Worm (Caenorhabditis elegans): Measurements from ENCODE around the gene slc-17.7.

slc-17.7 gene

ce11 chrV:9232296-9232695 is 34.0 kb downstream of the slc-17.7 start, which contains the start of gene F07C3.3:
Gene F07C3.3, minus strand, starts transcription at chrV:9232396.
- TF ChIP-seq nhr-25 (tag; optimal IDR thresholded peaks at IDR 0.05) (no peak), ztf-4 (tag; optimal IDR thresholded peaks at IDR 0.05) (no peak), ztf-11 (tag; optimal IDR thresholded peaks at IDR 0.05) (no peak), nhr-11 (tag; optimal IDR thresholded peaks at IDR 0.05) (no peak), ceh-82 (tag; optimal IDR thresholded peaks at IDR 0.05) (no peak), lin-13 (GFP tag; optimal IDR thresholded peaks at IDR 0.05) (no peak), dmd-4 (tag; optimal IDR thresholded peaks at IDR 0.05) (no peak), sem-4 (tag; optimal IDR thresholded peaks at IDR 0.05) (no peak), nhr-12 (tag; optimal IDR thresholded peaks at IDR 0.05) (no peak)

- peak; percentile 8 for TF ChIP-seq nhr-129 (tag; optimal IDR thresholded peaks at IDR 0.05)
- peak; percentile 54 for TF ChIP-seq C34F6.9 (tag; optimal IDR thresholded peaks at IDR 0.05)
- no peak for TF ChIP-seq nhr-12 (tag; optimal IDR thresholded peaks at IDR 0.05)
- TF ChIP-seq unc-55 (GFP tag; optimal IDR thresholded peaks at IDR 0.05) = peak; percentile 49
- TF ChIP-seq lsy-2 (tag; optimal IDR thresholded peaks at IDR 0.05) = peak in 1 of 2 experiments; percentile 36
- TF ChIP-seq fos-1 (tag; optimal IDR thresholded peaks at IDR 0.05) = no peak
- TF ChIP-seq crh-2 (tag; optimal IDR thresholded peaks at IDR 0.05) = peak; percentile 16
- no peak for TF ChIP-seq F13H6.1 (tag; optimal IDR thresholded peaks at IDR 0.05)
- no peak for TF ChIP-seq unc-39 (tag; optimal IDR thresholded peaks at IDR 0.05)
- no peak for TF ChIP-seq zag-1 (tag; optimal IDR thresholded peaks at IDR 0.05)
- no peak for TF ChIP-seq ceh-82 (tag; optimal IDR thresholded peaks at IDR 0.05)
- TF ChIP-seq nhr-77 (tag; optimal IDR thresholded peaks at IDR 0.05) = no peak
- TF ChIP-seq ztf-1 (GFP tag; conservative IDR thresholded peaks at IDR 0.05) = no peak
- TF ChIP-seq snpc-4 (tag; optimal IDR thresholded peaks at IDR 0.05) = no peak
- TF ChIP-seq gmeb-1 (tag; optimal IDR thresholded peaks at IDR 0.05) = no peak
Measured at ce11 chrV:9225675-9226144, 40.6 kb downstream of the slc-17.7 start, which contains the start of gene F07C3.2. Gene F07C3.2, plus strand, starts transcription at chrV:9226094.

- TF ChIP-seq snpc-4 (tag; optimal IDR thresholded peaks at IDR 0.05) (no peak), lsy-2 (tag; optimal IDR thresholded peaks at IDR 0.05) (no peak), egl-27 (tag; optimal IDR thresholded peaks at IDR 0.05) (no peak), ztf-11 (tag; optimal IDR thresholded peaks at IDR 0.05) (no peak), blmp-1 (tag; optimal IDR thresholded peaks at IDR 0.05; ENCODE audit: insufficient read depth) (peak; percentile 74), dmd-4 (tag; optimal IDR thresholded peaks at IDR 0.05) (no peak), crh-2 (tag; optimal IDR thresholded peaks at IDR 0.05) (no peak), sem-4 (tag; optimal IDR thresholded peaks at IDR 0.05) (no peak), zag-1 (tag; optimal IDR thresholded peaks at IDR 0.05) (no peak), ztf-1 (GFP tag; conservative IDR thresholded peaks at IDR 0.05) (no peak), sma-9 (GFP tag; optimal IDR thresholded peaks at IDR 0.05) (no peak), sma-9 (tag; optimal IDR thresholded peaks at IDR 0.05) (no peak), nhr-77 (tag; optimal IDR thresholded peaks at IDR 0.05) (no peak), unc-55 (GFP tag; optimal IDR thresholded peaks at IDR 0.05) (peak; percentile 26), nhr-11 (tag; optimal IDR thresholded peaks at IDR 0.05) (no peak), nhr-23 (tag; optimal IDR thresholded peaks at IDR 0.05) (no peak)
Measured at ce11 chrV:9224981-9225380, 41.3 kb downstream of the slc-17.7 start.

- TF ChIP-seq ztf-11 (tag; optimal IDR thresholded peaks at IDR 0.05) = no peak
- no peak for TF ChIP-seq C34F6.9 (tag; optimal IDR thresholded peaks at IDR 0.05)
- no peak for TF ChIP-seq nhr-10 (tag; optimal IDR thresholded peaks at IDR 0.05)
- TF ChIP-seq nhr-77 (tag; optimal IDR thresholded peaks at IDR 0.05) = no peak
- TF ChIP-seq nhr-237 (tag; optimal IDR thresholded peaks at IDR 0.05) = no peak
- TF ChIP-seq nhr-21 (tag; optimal IDR thresholded peaks at IDR 0.05) = no peak
- TF ChIP-seq nhr-11 (tag; optimal IDR thresholded peaks at IDR 0.05) = no peak
- TF ChIP-seq lin-11 (tag; optimal IDR thresholded peaks at IDR 0.05) = no peak
- no peak for TF ChIP-seq ztf-1 (GFP tag; conservative IDR thresholded peaks at IDR 0.05)
- no peak for TF ChIP-seq R02D3.7 (tag; optimal IDR thresholded peaks at IDR 0.05)
- no peak for TF ChIP-seq zag-1 (tag; optimal IDR thresholded peaks at IDR 0.05)
- no peak for TF ChIP-seq Y55F3AM.14 (GFP tag; optimal IDR thresholded peaks at IDR 0.05)
Measured at ce11 chrV:9224377-9224776, 41.9 kb downstream of the slc-17.7 start.

ce11 chrV:9222819-9223218 is 43.5 kb downstream of the slc-17.7 start:
- TF ChIP-seq sem-4 (tag; optimal IDR thresholded peaks at IDR 0.05) (no peak), mab-5 (tag; optimal IDR thresholded peaks at IDR 0.05) (no peak), snpc-4 (tag; optimal IDR thresholded peaks at IDR 0.05) (no peak), ceh-16 (tag; optimal IDR thresholded peaks at IDR 0.05) (no peak), lsy-2 (tag; optimal IDR thresholded peaks at IDR 0.05) (no peak), zag-1 (tag; optimal IDR thresholded peaks at IDR 0.05) (no peak), nhr-11 (tag; optimal IDR thresholded peaks at IDR 0.05) (no peak), Y55F3AM.14 (GFP tag; optimal IDR thresholded peaks at IDR 0.05) (no peak), R02D3.7 (tag; optimal IDR thresholded peaks at IDR 0.05) (no peak), ztf-4 (tag; optimal IDR thresholded peaks at IDR 0.05) (no peak), fos-1 (tag; optimal IDR thresholded peaks at IDR 0.05) (no peak), alr-1 (tag; optimal IDR thresholded peaks at IDR 0.05) (no peak), nhr-77 (tag; optimal IDR thresholded peaks at IDR 0.05) (no peak), gmeb-1 (tag; optimal IDR thresholded peaks at IDR 0.05) (no peak), ceh-82 (tag; optimal IDR thresholded peaks at IDR 0.05) (no peak), mbf-1 (tag; optimal IDR thresholded peaks at IDR 0.05) (no peak), nhr-129 (tag; optimal IDR thresholded peaks at IDR 0.05) (no peak)

Data from whole organism, L2 larva.